Worm (Caenorhabditis elegans): ENCODE data around the gene F41C3.8.

Gene F41C3.8

ce11 chrII:4734477-4734876 is 18.6 kb downstream of the F41C3.8 start:
- no peak for TF ChIP-seq hlh-15 (tag; optimal IDR thresholded peaks at IDR 0.05)
- TF ChIP-seq elt-4 (tag; optimal IDR thresholded peaks at IDR 0.05) = no peak
- TF ChIP-seq dmd-4 (tag; optimal IDR thresholded peaks at IDR 0.05; ENCODE audit: borderline replicate concordance) = no peak
- no peak for TF ChIP-seq ceh-18 (tag; optimal IDR thresholded peaks at IDR 0.05)
- no peak for TF ChIP-seq unc-55 (GFP tag; optimal IDR thresholded peaks at IDR 0.05)
- no peak for TF ChIP-seq pqm-1 (tag; optimal IDR thresholded peaks at IDR 0.05)
- TF ChIP-seq C08G9.2 (tag; optimal IDR thresholded peaks at IDR 0.05) = no peak
- TF ChIP-seq sox-2 (GFP tag; IDR thresholded peaks at IDR 0.05) = no peak
- no peak for TF ChIP-seq C38D4.7 (GFP tag; optimal IDR thresholded peaks at IDR 0.05)
- no peak for TF ChIP-seq ceh-19 (GFP tag; optimal IDR thresholded peaks at IDR 0.05)
- no peak for TF ChIP-seq K09A11.1 (tag; optimal IDR thresholded peaks at IDR 0.05; ENCODE audit: insufficient read depth)
- no peak for TF ChIP-seq rnt-1 (tag; optimal IDR thresholded peaks at IDR 0.05)
- no peak for TF ChIP-seq ama-1 (optimal IDR thresholded peaks at IDR 0.05)
- no peak for TF ChIP-seq che-1 (tag; optimal IDR thresholded peaks at IDR 0.05)
- TF ChIP-seq eyg-1 (tag; optimal IDR thresholded peaks at IDR 0.05) = no peak
- no peak for TF ChIP-seq fkh-10 (GFP tag; optimal IDR thresholded peaks at IDR 0.05)
- TF ChIP-seq ceh-2 (tag; optimal IDR thresholded peaks at IDR 0.05) = no peak
- no peak for TF ChIP-seq fax-1 (tag; optimal IDR thresholded peaks at IDR 0.05)
- TF ChIP-seq K02D7.2 (tag; optimal IDR thresholded peaks at IDR 0.05) = no peak

ce11 chrII:4736585-4736984 is 20.7 kb downstream of the F41C3.8 start:
- TF ChIP-seq ref-2 (tag; optimal IDR thresholded peaks at IDR 0.05) = no peak
- TF ChIP-seq ets-4 (tag; optimal IDR thresholded peaks at IDR 0.05) = no peak
- TF ChIP-seq K02D7.2 (tag; optimal IDR thresholded peaks at IDR 0.05) = no peak
- TF ChIP-seq pha-2 (tag; optimal IDR thresholded peaks at IDR 0.05) = no peak
- no peak for TF ChIP-seq che-1 (tag; optimal IDR thresholded peaks at IDR 0.05)
- TF ChIP-seq ceh-48 (tag; optimal IDR thresholded peaks at IDR 0.05) = no peak
- TF ChIP-seq ztf-16 (tag; optimal IDR thresholded peaks at IDR 0.05) = no peak
- TF ChIP-seq npax-4 (tag; optimal IDR thresholded peaks at IDR 0.05) = no peak
- no peak for TF ChIP-seq eyg-1 (tag; optimal IDR thresholded peaks at IDR 0.05)
- TF ChIP-seq unc-3 (GFP tag; conservative IDR thresholded peaks at IDR 0.05) = no peak
- TF ChIP-seq unc-3 (tag; optimal IDR thresholded peaks at IDR 0.05) = no peak
- TF ChIP-seq ttx-3 (tag; optimal IDR thresholded peaks at IDR 0.05) = no peak
- TF ChIP-seq hlh-13 (GFP tag; optimal IDR thresholded peaks at IDR 0.05) = no peak
- TF ChIP-seq F13H6.1 (tag; optimal IDR thresholded peaks at IDR 0.05) = no peak
- TF ChIP-seq tbx-2 (tag; optimal IDR thresholded peaks at IDR 0.05) = no peak

ce11 chrII:4737348-4737747 is 21.5 kb downstream of the F41C3.8 start, which contains the start of gene ctsa-1.1:
TSS of gene ctsa-1.1 (plus strand) at chrII:4737648.
- TF ChIP-seq lin-11 (tag; optimal IDR thresholded peaks at IDR 0.05) = no peak
- no peak for TF ChIP-seq hlh-15 (tag; optimal IDR thresholded peaks at IDR 0.05)
- no peak for TF ChIP-seq ceh-14 (tag; optimal IDR thresholded peaks at IDR 0.05)
- no peak for TF ChIP-seq ceh-6 (GFP tag; optimal IDR thresholded peaks at IDR 0.05)
- no peak for TF ChIP-seq ceh-9 (tag; optimal IDR thresholded peaks at IDR 0.05)
- TF ChIP-seq pqm-1 (tag; optimal IDR thresholded peaks at IDR 0.05) = no peak
- TF ChIP-seq lim-6 (tag; optimal IDR thresholded peaks at IDR 0.05) = no peak
- TF ChIP-seq ceh-2 (tag; optimal IDR thresholded peaks at IDR 0.05) = no peak
- no peak for TF ChIP-seq ztf-16 (tag; optimal IDR thresholded peaks at IDR 0.05)
- TF ChIP-seq hlh-30 (tag; optimal IDR thresholded peaks at IDR 0.05; ENCODE audit: insufficient read depth) = no peak
- no peak for TF ChIP-seq ttx-3 (tag; optimal IDR thresholded peaks at IDR 0.05)
- TF ChIP-seq ceh-48 (tag; optimal IDR thresholded peaks at IDR 0.05) = no peak
- TF ChIP-seq ama-1 (optimal IDR thresholded peaks at IDR 0.05) = no peak
- TF ChIP-seq mec-3 (tag; optimal IDR thresholded peaks at IDR 0.05; ENCODE audit: borderline replicate concordance) = no peak
- TF ChIP-seq pha-2 (tag; optimal IDR thresholded peaks at IDR 0.05) = no peak
- no peak for TF ChIP-seq dmd-4 (tag; optimal IDR thresholded peaks at IDR 0.05; ENCODE audit: borderline replicate concordance)
- no peak for TF ChIP-seq tbx-2 (tag; optimal IDR thresholded peaks at IDR 0.05)
- no peak for TF ChIP-seq pha-4 (tag; optimal IDR thresholded peaks at IDR 0.05)
- TF ChIP-seq ceh-22 (tag; optimal IDR thresholded peaks at IDR 0.05) = no peak
- no peak for TF ChIP-seq nhr-11 (tag; optimal IDR thresholded peaks at IDR 0.05)

Measured in whole organism, late embryonic.